Fruit fly (Drosophila melanogaster) whole organism, wandering third instar larva: Measurements from ENCODE around the gene kek5.
A peak's percentile ranks its signal among the peaks of the same experiment; 100 is the strongest.

Experiments
- Abd-B ChIP-seq: fragments of >200 bp; optimal IDR thresholded peaks from 2 replicates; lab custom pipeline; 2017; ENCODE audit warnings: missing biosample characterization, missing genetic modification characterization
- CG32264 ChIP-seq: fragments of 200-800 bp; sonication (Bioruptor generic); optimal IDR thresholded peaks from 2 replicates; lab custom pipeline; 2016; ENCODE audit warnings: missing biosample characterization, missing genetic modification characterization
- CG9705 ChIP-seq: fragments of 200-800 bp; sonication (Bioruptor generic); optimal IDR thresholded peaks from 2 replicates; lab custom pipeline; 2018; ENCODE audit warnings: missing biosample characterization, mild to moderate bottlenecking, missing genetic modification characterization
- CrebA ChIP-seq: fragments of 200-800 bp; sonication (Bioruptor generic); optimal IDR thresholded peaks from 2 replicates; lab custom pipeline; 2016; ENCODE audit warnings: missing biosample characterization, mild to moderate bottlenecking, missing genetic modification characterization, borderline replicate concordance
- Dfd ChIP-seq: fragments of >200 bp; optimal IDR thresholded peaks from 2 replicates; lab custom pipeline; 2017; ENCODE audit warnings: missing biosample characterization, missing genetic modification characterization
- Dif ChIP-seq: fragments of 200-275, 200-300 bp; sonication (Bioruptor generic); optimal IDR thresholded peaks from 2 replicates; lab custom pipeline; 2018; ENCODE audit warnings: missing biosample characterization, missing genetic modification characterization; ENCODE audit not compliant: partially characterized antibody
- GATAd ChIP-seq: sonication (Bioruptor generic); optimal IDR thresholded peaks from 2 replicates; lab custom pipeline; 2016; ENCODE audit warnings: missing biosample characterization, missing genetic modification characterization
- HLH106 ChIP-seq: fragments of 200-800 bp; optimal IDR thresholded peaks from 3 replicates; lab custom pipeline; 2019; ENCODE audit warnings: missing biosample characterization, mild to moderate bottlenecking, missing genetic modification characterization, moderate library complexity
- Hnf4 ChIP-seq: fragments of 200-800 bp; sonication (Bioruptor generic); optimal IDR thresholded peaks from 2 replicates; lab custom pipeline; 2016; ENCODE audit warnings: missing biosample characterization, mild to moderate bottlenecking, missing genetic modification characterization
- Hr78 ChIP-seq: fragments of >200 bp; optimal IDR thresholded peaks from 2 replicates; lab custom pipeline; 2017; ENCODE audit warnings: missing biosample characterization, missing genetic modification characterization
- Hr83 ChIP-seq: fragments of 200-300 bp; sonication (Bioruptor generic); optimal IDR thresholded peaks from 2 replicates; lab custom pipeline; 2016; ENCODE audit warnings: missing biosample characterization, mild to moderate bottlenecking, missing genetic modification characterization, moderate library complexity; ENCODE audit not compliant: poor library complexity, severe bottlenecking
- Jra ChIP-seq: sonication (Bioruptor generic); optimal IDR thresholded peaks from 2 replicates; lab custom pipeline; 2016; ENCODE audit warnings: missing biosample characterization, missing genetic modification characterization
- Mio ChIP-seq: sonication (Bioruptor generic); optimal IDR thresholded peaks from 2 replicates; lab custom pipeline; 2016; ENCODE audit warnings: missing biosample characterization, missing genetic modification characterization
- Myc ChIP-seq: fragments of >200 bp; optimal IDR thresholded peaks from 2 replicates; lab custom pipeline; 2017
- N ChIP-seq: fragments of >200 bp; optimal IDR thresholded peaks from 2 replicates; lab custom pipeline; 2018; ENCODE audit warnings: missing biosample characterization, missing external identifiers, missing genetic modification characterization
- OdsH ChIP-seq: fragments of 200-800 bp; sonication (Bioruptor generic); optimal IDR thresholded peaks from 2 replicates; lab custom pipeline; 2016; ENCODE audit warnings: missing biosample characterization, mild to moderate bottlenecking, missing genetic modification characterization
- Rel ChIP-seq, 2 experiments: fragments of 200-800 bp; sonication (Bioruptor generic) in 1 of 2; optimal IDR thresholded peaks; 2 replicates in 1 of 2; 3 replicates in 1 of 2; lab custom pipeline; 2016 to 2019; ENCODE audit warnings: mild to moderate bottlenecking in 2 of 2, missing biosample characterization in 2 of 2, missing genetic modification characterization in 2 of 2, moderate library complexity in 1 of 2
- Sp1 ChIP-seq: fragments of 200-800 bp; sonication (Bioruptor generic); optimal IDR thresholded peaks from 3 replicates; lab custom pipeline; 2019; ENCODE audit warnings: missing biosample characterization, mild to moderate bottlenecking, missing genetic modification characterization, moderate library complexity
- Vsx2 ChIP-seq: fragments of 200-300, 225-300 bp; sonication (Bioruptor generic); optimal IDR thresholded peaks from 2 replicates; lab custom pipeline; 2018; ENCODE audit warnings: missing biosample characterization, missing genetic modification characterization; ENCODE audit not compliant: partially characterized antibody
- br ChIP-seq: fragments of 200-800 bp; sonication (Bioruptor generic); optimal IDR thresholded peaks from 2 replicates; lab custom pipeline; 2016; ENCODE audit warnings: missing biosample characterization, missing genetic modification characterization
- brk ChIP-seq: fragments of 200-800 bp; sonication (Bioruptor generic); optimal IDR thresholded peaks from 2 replicates; lab custom pipeline; 2016; ENCODE audit warnings: missing biosample characterization, mild to moderate bottlenecking, missing genetic modification characterization
- dl ChIP-seq, 2 experiments: fragments of 175-275, 200-275 bp in 1 of 2; fragments of 200-275 bp in 1 of 2; sonication (Bioruptor generic); optimal IDR thresholded peaks; lab custom pipeline; 2018; ENCODE audit warnings: mild to moderate bottlenecking in 2 of 2, missing biosample characterization in 2 of 2, missing genetic modification characterization in 2 of 2, moderate library complexity in 2 of 2; ENCODE audit not compliant: partially characterized antibody in 2 of 2, insufficient read depth in 1 of 2
- dmrt93B ChIP-seq: fragments of 200-800 bp; sonication (Bioruptor generic); optimal IDR thresholded peaks from 2 replicates; lab custom pipeline; 2018; ENCODE audit warnings: missing biosample characterization, mild to moderate bottlenecking, missing genetic modification characterization
- dsf ChIP-seq: sonication (Bioruptor generic); optimal IDR thresholded peaks from 2 replicates; lab custom pipeline; 2016; ENCODE audit warnings: missing biosample characterization, missing genetic modification characterization, borderline replicate concordance
- ey ChIP-seq: fragments of 200-800 bp; sonication (Bioruptor generic); optimal IDR thresholded peaks from 2 replicates; lab custom pipeline; 2016; ENCODE audit warnings: missing biosample characterization, missing genetic modification characterization
- foxo ChIP-seq, 2 experiments: fragments of 200-800 bp; sonication (Bioruptor generic); optimal IDR thresholded peaks; 2 replicates in 1 of 2; 3 replicates in 1 of 2; lab custom pipeline; 2016 to 2017; ENCODE audit warnings: missing biosample characterization in 2 of 2, missing genetic modification characterization in 2 of 2
- fru ChIP-seq: fragments of 200-800 bp; sonication (Bioruptor generic); optimal IDR thresholded peaks from 3 replicates; lab custom pipeline; 2016; ENCODE audit warnings: missing biosample characterization, mild to moderate bottlenecking, missing genetic modification characterization
- h ChIP-seq: fragments of 200-800 bp; sonication (Bioruptor generic); optimal IDR thresholded peaks from 3 replicates; lab custom pipeline; 2016; ENCODE audit warnings: missing biosample characterization, mild to moderate bottlenecking, missing genetic modification characterization
- jim ChIP-seq: fragments of 175-275, 200-325 bp; sonication (Bioruptor generic); optimal IDR thresholded peaks from 2 replicates; lab custom pipeline; 2016; ENCODE audit warnings: missing biosample characterization, mild to moderate bottlenecking, missing genetic modification characterization
- lola ChIP-seq: fragments of >200 bp; optimal IDR thresholded peaks from 2 replicates; lab custom pipeline; 2017; ENCODE audit warnings: missing biosample characterization, missing genetic modification characterization
- pan ChIP-seq: fragments of >200 bp; optimal IDR thresholded peaks from 2 replicates; lab custom pipeline; 2017
- psq ChIP-seq: fragments of 200-800 bp; sonication (Bioruptor generic); optimal IDR thresholded peaks from 3 replicates; lab custom pipeline; 2017; ENCODE audit warnings: missing biosample characterization, mild to moderate bottlenecking, missing genetic modification characterization, moderate library complexity
- rgr ChIP-seq: fragments of 200-800 bp; sonication (Bioruptor generic); optimal IDR thresholded peaks from 3 replicates; lab custom pipeline; 2016; ENCODE audit warnings: missing biosample characterization, mild to moderate bottlenecking, missing genetic modification characterization
- sage ChIP-seq: fragments of 200-800 bp; sonication (Bioruptor generic); optimal IDR thresholded peaks from 2 replicates; lab custom pipeline; 2016; ENCODE audit warnings: missing biosample characterization, mild to moderate bottlenecking, missing genetic modification characterization
- sv ChIP-seq: fragments of 200-800 bp; sonication (Bioruptor generic); optimal IDR thresholded peaks from 3 replicates; lab custom pipeline; 2016; ENCODE audit warnings: missing biosample characterization, missing genetic modification characterization
- tai ChIP-seq: sonication (Bioruptor generic); optimal IDR thresholded peaks from 2 replicates; lab custom pipeline; 2016; ENCODE audit warnings: missing biosample characterization, missing genetic modification characterization
- usp ChIP-seq: fragments of >200 bp; optimal IDR thresholded peaks from 2 replicates; lab custom pipeline; 2017; ENCODE audit warnings: missing biosample characterization, missing genetic modification characterization
- woc ChIP-seq: sonication (Bioruptor generic); optimal IDR thresholded peaks from 2 replicates; lab custom pipeline; 2016; ENCODE audit warnings: missing biosample characterization, mild to moderate bottlenecking, missing genetic modification characterization

Gene kek5

DNA sequence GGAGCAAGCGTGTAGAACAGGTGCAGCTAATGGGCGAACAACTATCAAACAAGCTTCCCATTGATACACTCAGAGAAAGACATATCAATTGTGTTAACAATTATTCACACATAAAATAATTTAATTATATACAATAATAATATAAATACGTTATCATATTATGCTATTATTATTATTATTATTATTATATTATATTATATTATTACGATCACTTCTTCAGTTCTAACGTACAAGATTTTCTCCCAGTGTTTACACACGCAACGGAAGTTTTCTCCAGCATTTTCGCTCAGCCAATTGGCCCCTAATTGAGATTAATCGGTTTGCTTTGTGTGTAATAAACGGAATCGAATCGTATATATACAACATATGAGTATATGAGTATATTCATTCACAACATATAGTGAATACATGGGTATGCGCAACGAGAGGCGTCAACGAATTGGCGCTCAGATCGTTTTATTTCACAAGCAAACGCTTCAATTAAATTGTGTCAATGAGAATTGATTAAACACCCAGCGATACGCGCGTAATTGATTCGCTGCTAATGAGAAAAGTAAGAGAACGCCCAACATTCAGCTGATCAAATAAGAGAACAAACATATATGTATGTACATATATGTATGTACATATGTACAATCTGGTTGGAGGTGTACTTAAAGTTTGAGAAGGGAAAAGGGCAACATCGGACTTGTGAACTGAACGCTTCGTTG lies 35.8 kb upstream of the kek5 start:
- no peak for TF ChIP-seq h (GFP tag; lab: Kevin White, UChicago)
- TF ChIP-seq rgr (GFP tag; lab: Kevin White, UChicago) = no peak
- TF ChIP-seq foxo (GFP tag; optimal IDR thresholded peaks at IDR 0.05; lab: Kevin White, UChicago) = peak in 1 of 2 experiments; percentile 22
- TF ChIP-seq psq (GFP tag; lab: Kevin White, UChicago) = peak; percentile 9
- TF ChIP-seq brk = no peak
- TF ChIP-seq dmrt93B = no peak
- TF ChIP-seq Hr83 (GFP tag; lab: Kevin White, UChicago) = no peak
- peak; percentile 41 for TF ChIP-seq HLH106 (tag; lab: Kevin White, UChicago)
- TF ChIP-seq sage (GFP tag; lab: Kevin White, UChicago) = no peak
- no peak for TF ChIP-seq Abd-B (GFP tag; lab: Kevin White, UChicago)
- no peak for TF ChIP-seq Hnf4 (GFP tag; lab: Kevin White, UChicago)
- peak; percentile 27 for TF ChIP-seq Sp1 (GFP tag; lab: Kevin White, UChicago)
- TF ChIP-seq pan (lab: Kevin White, UChicago) = no peak
- peak; percentile 10 for TF ChIP-seq sv
- TF ChIP-seq CG32264 = no peak
- no peak for TF ChIP-seq Vsx2 (GFP tag; lab: Kevin White, UChicago)

DNA sequence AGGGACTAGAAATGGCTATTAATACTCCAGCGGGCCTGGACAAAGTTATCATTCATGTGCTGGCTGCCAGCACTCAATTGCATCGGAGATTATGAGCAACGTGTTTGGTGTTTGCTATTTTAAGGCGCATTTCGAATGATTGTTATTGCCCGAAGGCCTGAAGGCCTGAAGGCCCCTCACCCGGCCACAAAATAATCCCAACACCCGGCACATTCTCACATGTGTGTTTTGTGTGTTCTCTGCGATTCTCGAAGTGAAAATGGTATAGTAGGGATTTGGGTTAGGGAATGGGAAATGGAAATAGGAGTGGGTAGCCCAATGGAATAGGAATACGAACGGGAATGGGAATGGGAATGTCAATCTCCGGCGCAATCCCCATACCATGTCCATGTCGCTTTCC lies 34.1 kb upstream of the kek5 start:
- TF ChIP-seq Hr83 (GFP tag; lab: Kevin White, UChicago) (no peak), br (GFP tag; lab: Kevin White, UChicago) (no peak), fru (GFP tag; lab: Kevin White, UChicago) (no peak), pan (lab: Kevin White, UChicago) (no peak), dl (GFP tag; optimal IDR thresholded peaks at IDR 0.05; lab: Kevin White, UChicago; ENCODE audit: insufficient read depth in 1 of 2, partially characterized antibody in 2 of 2) (no peak)

DNA sequence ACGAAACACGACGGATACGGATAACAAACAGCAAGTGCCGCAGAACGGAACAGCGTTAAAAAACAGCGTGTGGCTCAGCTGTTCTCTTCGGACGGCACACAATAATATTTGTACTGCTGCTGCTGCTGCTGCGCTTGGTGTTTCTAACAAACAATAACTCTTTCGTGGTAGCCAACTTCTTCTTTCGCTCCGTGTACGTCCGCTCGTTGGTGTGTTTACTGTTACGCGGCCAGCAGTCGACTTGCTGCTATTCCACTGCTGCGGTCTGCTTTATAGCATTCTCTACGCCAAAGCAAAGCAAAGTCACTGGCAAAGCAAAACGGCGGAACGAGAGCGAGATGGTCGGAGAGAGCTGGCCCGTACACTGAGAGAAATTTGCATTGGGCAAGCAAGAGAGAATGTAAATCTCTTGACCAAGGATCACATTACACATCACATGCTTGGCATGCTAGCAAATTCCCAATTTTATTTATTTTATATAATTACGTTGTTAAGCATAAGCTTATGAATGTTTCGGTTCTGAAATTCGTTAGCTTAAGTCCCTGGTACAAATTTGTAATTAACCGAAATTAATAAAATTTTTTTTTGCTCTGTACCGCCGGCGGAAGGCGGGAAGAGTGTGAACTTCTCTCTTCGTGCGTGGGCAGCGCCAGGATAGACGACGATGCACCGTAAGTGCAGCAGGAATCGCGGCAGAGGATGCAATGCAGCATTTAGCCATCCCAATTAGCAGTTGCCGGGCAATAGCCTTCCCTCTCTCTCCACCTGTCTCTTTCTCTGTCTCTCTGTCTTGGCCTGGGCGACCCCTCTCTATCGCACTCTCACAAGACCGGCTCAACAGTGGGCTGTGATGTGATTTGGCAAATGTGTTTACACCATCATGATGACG lies 30.9 kb upstream of the kek5 start, which contains the start of gene out:
Gene out, minus strand, starts transcription at position 287 of the 889 bp plus-strand sequence.
- TF ChIP-seq fru (GFP tag; lab: Kevin White, UChicago) (peak; percentile 93), dsf (no peak), jim (GFP tag; lab: Kevin White, UChicago) (no peak), Abd-B (GFP tag; lab: Kevin White, UChicago) (no peak), woc (GFP tag; lab: Kevin White, UChicago) (peak; percentile 84), rgr (GFP tag; lab: Kevin White, UChicago) (peak; percentile 94), Dfd (GFP tag; lab: Kevin White, UChicago) (peak; percentile 72), Dif (GFP tag; lab: Kevin White, UChicago) (peak; percentile 38), br (GFP tag; lab: Kevin White, UChicago) (peak; percentile 89), pan (lab: Kevin White, UChicago) (no peak), CG9705 (GFP tag; lab: Kevin White, UChicago) (peak; percentile 84), HLH106 (tag; lab: Kevin White, UChicago) (peak; percentile 92), Jra (peak; percentile 69), sage (GFP tag; lab: Kevin White, UChicago) (peak; percentile 88), dmrt93B (peak; percentile 85), tai (GFP tag; lab: Kevin White, UChicago) (peak; percentile 51), psq (GFP tag; lab: Kevin White, UChicago) (peak; percentile 88), Mio (GFP tag; lab: Kevin White, UChicago) (peak; percentile 28), Hr78 (GFP tag; lab: Kevin White, UChicago) (no peak), Sp1 (GFP tag; lab: Kevin White, UChicago) (peak; percentile 93), foxo (GFP tag; optimal IDR thresholded peaks at IDR 0.05; lab: Kevin White, UChicago) (peak; percentile 67 to 94), Hnf4 (GFP tag; lab: Kevin White, UChicago) (peak; percentile 81), lola (GFP tag; lab: Kevin White, UChicago) (no peak), OdsH (GFP tag; lab: Kevin White, UChicago) (peak; percentile 94), CrebA (GFP tag; lab: Kevin White, UChicago) (peak; percentile 61), sv (peak; percentile 94), N (GFP tag; lab: Kevin White, UChicago) (no peak), h (GFP tag; lab: Kevin White, UChicago) (peak; percentile 94), Vsx2 (GFP tag; lab: Kevin White, UChicago) (no peak), brk (peak; percentile 72), Rel (GFP tag; optimal IDR thresholded peaks at IDR 0.05; lab: Kevin White, UChicago) (peak; percentile 67), Rel (tag; optimal IDR thresholded peaks at IDR 0.05; lab: Kevin White, UChicago) (peak; percentile 63), dl (GFP tag; optimal IDR thresholded peaks at IDR 0.05; lab: Kevin White, UChicago; ENCODE audit: insufficient read depth in 1 of 2, partially characterized antibody in 2 of 2) (no peak), ey (GFP tag; lab: Kevin White, UChicago) (peak; percentile 92), Hr83 (GFP tag; lab: Kevin White, UChicago) (no peak), Myc (lab: Kevin White, UChicago) (no peak), usp (no peak), CG32264 (peak; percentile 78), GATAd (GFP tag; lab: Kevin White, UChicago) (peak; percentile 27)
- TF ChIP-seq, all 38 proteins: peak for 26
